Worm (Caenorhabditis elegans) whole organism, midembryonic: ENCODE data around the gene ZC404.2.

Experiments
- T22C8.4 ChIP-seq: fragments of 200-800 bp; sonication (Bioruptor generic); IDR thresholded peaks from 2 replicates; pipeline ENCODE4 v1.3.6; 2022; ENCODE audit warnings: missing genetic modification characterization, missing compliant biosample characterization
- cog-1 ChIP-seq: sonication (generic microtip); optimal IDR thresholded peaks from 2 replicates; lab custom pipeline; 2016; ENCODE audit warnings: missing genetic modification characterization, missing compliant biosample characterization
- flt-1 ChIP-seq: fragments of 200-800 bp; sonication (Bioruptor generic); IDR thresholded peaks from 2 replicates; pipeline ENCODE4 v1.3.6; 2022; ENCODE audit warnings: missing genetic modification characterization, missing compliant biosample characterization
- klf-2 ChIP-seq: fragments of 200-800 bp; sonication (Bioruptor generic); conservative IDR thresholded peaks from 2 replicates; pipeline ENCODE4 v1.3.6; 2022; ENCODE audit warnings: missing genetic modification reagents, missing genetic modification characterization, missing compliant biosample characterization
- med-1 ChIP-seq: sonication (generic microtip); optimal IDR thresholded peaks from 2 replicates; lab custom pipeline; 2017; ENCODE audit warnings: missing genetic modification characterization, mild to moderate bottlenecking, missing compliant biosample characterization, antibody characterized with exemption, missing genetic modification reagents; ENCODE audit not compliant: insufficient read depth
- ref-1 ChIP-seq: fragments of 200-800 bp; sonication (Bioruptor generic); conservative IDR thresholded peaks from 2 replicates; pipeline ENCODE4 v1.3.6; 2022; ENCODE audit warnings: missing genetic modification reagents, missing genetic modification characterization, missing compliant biosample characterization
- tab-1 ChIP-seq: fragments of 200-800 bp; sonication (Bioruptor generic); IDR thresholded peaks from 2 replicates; pipeline ENCODE4 v1.3.6; 2022; ENCODE audit warnings: missing genetic modification characterization, missing compliant biosample characterization
- ztf-23 ChIP-seq: fragments of 200-800 bp; sonication (Bioruptor generic); IDR thresholded peaks from 2 replicates; pipeline ENCODE4 v1.3.6; 2022; ENCODE audit warnings: missing genetic modification reagents, missing genetic modification characterization, missing compliant biosample characterization

- TF ChIP-seq ztf-23 (GFP tag; lab: Robert Waterston, UW), result no peak
- TF ChIP-seq cog-1 (tag; lab: Kevin White, UChicago), result no peak
- no peak for TF ChIP-seq flt-1
- no peak for TF ChIP-seq tab-1 (GFP tag; lab: Robert Waterston, UW)
- TF ChIP-seq klf-2 (GFP tag; lab: Robert Waterston, UW), result no peak
- TF ChIP-seq T22C8.4 (GFP tag; lab: Robert Waterston, UW), result no peak
- no peak for TF ChIP-seq ref-1 (GFP tag; lab: Robert Waterston, UW)
- TF ChIP-seq med-1 (GFP tag; lab: Kevin White, UChicago), result no peak
Observed at ce11 chrV:6771645-6772044, 16.1 kb upstream of the ZC404.2 start, which contains the start of gene srh-30.
